Worm (Caenorhabditis elegans): Measurements from ENCODE around the gene Y69A2AR.31.

Gene Y69A2AR.31

ce11 chrIV:2618611-2619010 is 45.2 kb downstream of the Y69A2AR.31 start, which contains the start of gene smf-3:
TSS of gene smf-3 (plus strand) at chrIV:2618869.
- TF ChIP-seq unc-39 (tag; optimal IDR thresholded peaks at IDR 0.05), result no peak
- TF ChIP-seq R02D3.7 (tag; optimal IDR thresholded peaks at IDR 0.05), result no peak
- TF ChIP-seq nhr-12 (tag; optimal IDR thresholded peaks at IDR 0.05), result no peak
- no peak for TF ChIP-seq mbf-1 (tag; optimal IDR thresholded peaks at IDR 0.05)
- peak; percentile 53 for TF ChIP-seq crh-2 (tag; optimal IDR thresholded peaks at IDR 0.05)
- TF ChIP-seq skn-1 (tag; optimal IDR thresholded peaks at IDR 0.05), result no peak
- no peak for TF ChIP-seq zag-1 (tag; optimal IDR thresholded peaks at IDR 0.05)
- no peak for TF ChIP-seq peb-1 (tag; optimal IDR thresholded peaks at IDR 0.05)
- TF ChIP-seq nhr-10 (tag; optimal IDR thresholded peaks at IDR 0.05), result no peak
- no peak for TF ChIP-seq ztf-4 (tag; optimal IDR thresholded peaks at IDR 0.05)
- no peak for TF ChIP-seq nhr-77 (tag; optimal IDR thresholded peaks at IDR 0.05)
- TF ChIP-seq nhr-129 (tag; optimal IDR thresholded peaks at IDR 0.05), result no peak
- TF ChIP-seq ztf-1 (GFP tag; conservative IDR thresholded peaks at IDR 0.05), result no peak
- peak; percentile 85 for TF ChIP-seq fos-1 (tag; optimal IDR thresholded peaks at IDR 0.05)
- TF ChIP-seq alr-1 (tag; optimal IDR thresholded peaks at IDR 0.05), result no peak
- TF ChIP-seq ama-1 (optimal IDR thresholded peaks at IDR 0.05), result no peak
- TF ChIP-seq gmeb-1 (tag; optimal IDR thresholded peaks at IDR 0.05), result peak; percentile 15
- TF ChIP-seq blmp-1 (tag; optimal IDR thresholded peaks at IDR 0.05; ENCODE audit: insufficient read depth), result no peak
- TF ChIP-seq aly-2 (tag; optimal IDR thresholded peaks at IDR 0.05), result no peak
- TF ChIP-seq nhr-21 (tag; optimal IDR thresholded peaks at IDR 0.05), result no peak
- peak; percentile 26 for TF ChIP-seq F13H6.1 (tag; optimal IDR thresholded peaks at IDR 0.05)
- no peak for TF ChIP-seq egl-27 (tag; optimal IDR thresholded peaks at IDR 0.05)

- TF ChIP-seq ceh-82 (tag; optimal IDR thresholded peaks at IDR 0.05), result no peak
- no peak for TF ChIP-seq skn-1 (tag; optimal IDR thresholded peaks at IDR 0.05)
- no peak for TF ChIP-seq aly-2 (tag; optimal IDR thresholded peaks at IDR 0.05)
- no peak for TF ChIP-seq fos-1 (tag; optimal IDR thresholded peaks at IDR 0.05)
- TF ChIP-seq nhr-129 (tag; optimal IDR thresholded peaks at IDR 0.05), result no peak
- no peak for TF ChIP-seq nhr-6 (tag; optimal IDR thresholded peaks at IDR 0.05)
- TF ChIP-seq ama-1 (optimal IDR thresholded peaks at IDR 0.05), result no peak
- no peak for TF ChIP-seq nhr-10 (tag; optimal IDR thresholded peaks at IDR 0.05)
- no peak for TF ChIP-seq unc-62 (GFP tag; optimal IDR thresholded peaks at IDR 0.05)
- no peak for TF ChIP-seq lin-39 (tag; optimal IDR thresholded peaks at IDR 0.05)
- no peak for TF ChIP-seq nhr-23 (tag; optimal IDR thresholded peaks at IDR 0.05)
Measured at ce11 chrIV:2616853-2617252, 47.0 kb downstream of the Y69A2AR.31 start.

ce11 chrIV:2613754-2614244 is 50.0 kb downstream of the Y69A2AR.31 start, which contains the start of gene daao-1:
TSS of gene daao-1 (plus strand) at chrIV:2614194.
- TF ChIP-seq fos-1 (tag; optimal IDR thresholded peaks at IDR 0.05) (no peak), ztf-11 (tag; optimal IDR thresholded peaks at IDR 0.05) (no peak), ZK546.5 (tag; optimal IDR thresholded peaks at IDR 0.05) (no peak), ztf-1 (GFP tag; conservative IDR thresholded peaks at IDR 0.05) (no peak), ceh-82 (tag; optimal IDR thresholded peaks at IDR 0.05) (no peak), ceh-16 (tag; optimal IDR thresholded peaks at IDR 0.05) (no peak)

- TF ChIP-seq nhr-23 (tag; optimal IDR thresholded peaks at IDR 0.05) (no peak), gmeb-1 (tag; optimal IDR thresholded peaks at IDR 0.05) (peak; percentile 17), lsy-2 (tag; optimal IDR thresholded peaks at IDR 0.05) (peak in 1 of 2 experiments; percentile 32), unc-55 (GFP tag; optimal IDR thresholded peaks at IDR 0.05) (peak; percentile 8)
Measured at ce11 chrIV:2613011-2613503, 50.7 kb downstream of the Y69A2AR.31 start, which contains the start of gene Y69A2AR.28. TSS of gene Y69A2AR.28 (minus strand) at chrIV:2613061.

ce11 chrIV:2610974-2611373 is 52.8 kb downstream of the Y69A2AR.31 start:
- no peak for TF ChIP-seq ztf-1 (GFP tag; conservative IDR thresholded peaks at IDR 0.05)
- TF ChIP-seq egl-27 (tag; optimal IDR thresholded peaks at IDR 0.05), result no peak
- TF ChIP-seq unc-62 (GFP tag; optimal IDR thresholded peaks at IDR 0.05), result no peak
- no peak for TF ChIP-seq C34F6.9 (tag; optimal IDR thresholded peaks at IDR 0.05)
- TF ChIP-seq nhr-23 (tag; optimal IDR thresholded peaks at IDR 0.05), result no peak
- no peak for TF ChIP-seq blmp-1 (tag; optimal IDR thresholded peaks at IDR 0.05; ENCODE audit: insufficient read depth)
- no peak for TF ChIP-seq mab-5 (tag; optimal IDR thresholded peaks at IDR 0.05)

Measured in whole organism, L2 larva.